Worm (Caenorhabditis elegans) whole organism, L4/young adult: ENCODE results near the gene T04A8.13.

Source experiments
- W03F9.2 ChIP-seq: fragments of 150-350 bp; optimal IDR thresholded peaks from 2 replicates; lab custom pipeline; 2014; ENCODE audit warnings: missing biosample characterization, missing genetic modification characterization
- him-1 ChIP-seq: sonication (generic microtip); optimal IDR thresholded peaks from 2 replicates; lab custom pipeline; 2016; ENCODE audit warnings: missing genotype, missing genetic modification reagents, missing genetic modification characterization, missing compliant biosample characterization

DNA sequence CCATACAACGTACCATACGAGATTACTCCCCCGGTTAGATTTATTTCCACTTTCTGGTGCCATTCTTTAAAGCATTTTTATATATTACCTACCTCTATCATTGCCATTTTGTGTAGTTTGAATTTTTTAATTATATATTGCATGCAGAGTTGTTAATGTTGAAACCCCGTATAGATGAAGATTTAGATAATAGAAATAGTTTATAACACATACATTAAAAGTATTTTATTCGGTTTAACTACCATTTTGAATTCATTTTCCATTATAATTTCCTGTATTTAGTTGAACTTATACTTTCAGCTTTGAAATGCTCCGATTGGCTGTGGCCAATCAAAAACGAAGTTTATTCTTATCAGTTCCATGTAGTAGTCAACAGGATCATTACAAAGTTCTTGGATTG is 9.0 kb upstream of the T04A8.13 start, which contains the start of gene dnj-18:
- no peak for TF ChIP-seq W03F9.2 (tag; lab: Kevin White, UChicago)
- TF ChIP-seq him-1 (tag; lab: Kevin White, UChicago), result no peak
